Worm (Caenorhabditis elegans) whole organism, L1 larva: ENCODE data around the gene Y55F3AR.2.

Source experiments
- C04F5.9 ChIP-seq: sonication (generic microtip); optimal IDR thresholded peaks from 2 replicates; lab custom pipeline; 2016; ENCODE audit warnings: missing genetic modification characterization, missing compliant biosample characterization
- C16A3.4 ChIP-seq: fragments of 150-350 bp; optimal IDR thresholded peaks from 2 replicates; lab custom pipeline; 2014; ENCODE audit warnings: missing biosample characterization, missing genetic modification characterization
- aha-1 ChIP-seq: fragments of 150-350 bp; optimal IDR thresholded peaks from 2 replicates; lab custom pipeline; 2014; ENCODE audit warnings: missing biosample characterization, missing genetic modification characterization
- alr-1 ChIP-seq: fragments of 200-800 bp; sonication (Bioruptor generic); optimal IDR thresholded peaks from 2 replicates; lab custom pipeline; 2018; ENCODE audit warnings: borderline replicate concordance, mild to moderate bottlenecking, missing genetic modification characterization, missing compliant biosample characterization
- blmp-1 ChIP-seq: fragments of 150-350 bp; optimal IDR thresholded peaks from 2 replicates; lab custom pipeline; 2014; ENCODE audit warnings: missing biosample characterization, missing genetic modification characterization
- dpl-1 ChIP-seq, 3 experiments: fragments of 150-350 bp in 2 of 3; sonication (generic microtip) in 1 of 3; optimal IDR thresholded peaks; 2 replicates each; lab custom pipeline; 2014 to 2017; ENCODE audit warnings: missing biosample characterization in 3 of 3, missing genetic modification characterization in 3 of 3, missing genetic modification reagents in 3 of 3
- dsc-1 ChIP-seq: sonication (generic microtip); optimal IDR thresholded peaks from 2 replicates; lab custom pipeline; 2016; ENCODE audit warnings: mild to moderate bottlenecking, missing genetic modification characterization, missing compliant biosample characterization
- efl-1 ChIP-seq, 4 experiments: fragments of 150-350 bp; optimal IDR thresholded peaks in 3 of 4; peaks in 1 of 4; 1 replicate in 1 of 4; 2 replicates in 3 of 4; lab custom pipeline; 2014; ENCODE audit warnings: missing biosample characterization in 2 of 4, missing genetic modification characterization in 2 of 4, missing genetic modification reagents in 2 of 4
- efl-3 ChIP-seq: fragments of 200-800 bp; sonication (Bioruptor generic); optimal IDR thresholded peaks from 2 replicates; lab custom pipeline; 2018; ENCODE audit warnings: mild to moderate bottlenecking, missing genetic modification characterization, missing compliant biosample characterization
- egl-13 ChIP-seq: sonication (generic microtip); optimal IDR thresholded peaks from 2 replicates; lab custom pipeline; 2016; ENCODE audit warnings: missing genotype, missing genetic modification reagents, missing genetic modification characterization, missing compliant biosample characterization
- egl-27 ChIP-seq, 2 experiments: fragments of 150-350 bp in 1 of 2; sonication (generic microtip); optimal IDR thresholded peaks; 3 replicates each; lab custom pipeline; 2017 to 2018; ENCODE audit warnings: missing biosample characterization in 2 of 2, missing genetic modification characterization in 2 of 2, missing genetic modification reagents in 2 of 2
- elt-2 ChIP-seq: sonication (generic microtip); optimal IDR thresholded peaks from 2 replicates; lab custom pipeline; 2016; ENCODE audit warnings: missing genetic modification characterization, mild to moderate bottlenecking, inconsistent platforms, missing compliant biosample characterization, missing genetic modification reagents
- ets-5 ChIP-seq: fragments of 200-800 bp; sonication (Bioruptor generic); IDR thresholded peaks from 2 replicates; pipeline ENCODE4 v1.3.6; 2022; ENCODE audit warnings: missing genetic modification characterization, missing compliant biosample characterization
- fkh-10 ChIP-seq: sonication (generic microtip); optimal IDR thresholded peaks from 2 replicates; lab custom pipeline; 2017; ENCODE audit warnings: missing biosample characterization, missing genetic modification reagents, missing genetic modification characterization
- fos-1 ChIP-seq: fragments of 150-350 bp; optimal IDR thresholded peaks from 2 replicates; lab custom pipeline; 2014; ENCODE audit warnings: missing biosample characterization, missing genetic modification characterization
- isw-1 ChIP-seq: fragments of 200-800 bp; sonication (Bioruptor generic); IDR thresholded peaks from 2 replicates; pipeline ENCODE4 v1.3.6; 2022; ENCODE audit warnings: missing genetic modification characterization, missing compliant biosample characterization
- jun-1 ChIP-seq: fragments of 150-350 bp; optimal IDR thresholded peaks from 2 replicates; lab custom pipeline; 2014; ENCODE audit warnings: missing biosample characterization, missing genetic modification reagents, missing genetic modification characterization
- lin-13 ChIP-seq: fragments of 150-350 bp; optimal IDR thresholded peaks from 2 replicates; lab custom pipeline; 2014; ENCODE audit warnings: missing biosample characterization, missing genetic modification reagents, missing genetic modification characterization
- lir-3 ChIP-seq: sonication (generic microtip); optimal IDR thresholded peaks from 2 replicates; lab custom pipeline; 2016; ENCODE audit warnings: mild to moderate bottlenecking, missing genetic modification characterization, moderate library complexity, missing compliant biosample characterization; ENCODE audit not compliant: poor library complexity
- lsy-2 ChIP-seq, 2 experiments: fragments of 150-350 bp; optimal IDR thresholded peaks; 2 replicates each; lab custom pipeline; 2014; ENCODE audit warnings: missing biosample characterization in 2 of 2, missing genetic modification characterization in 2 of 2
- mab-9 ChIP-seq: fragments of 200-800 bp; sonication (Bioruptor generic); IDR thresholded peaks from 2 replicates; pipeline ENCODE4 v1.3.6; 2022; ENCODE audit warnings: missing genetic modification reagents, missing genetic modification characterization, missing compliant biosample characterization
- mdl-1 ChIP-seq, 2 experiments: fragments of 150-350 bp; optimal IDR thresholded peaks; 2 replicates each; lab custom pipeline; 2014 to 2017; ENCODE audit warnings: missing biosample characterization in 2 of 2, missing genetic modification characterization in 2 of 2, inconsistent platforms in 1 of 2
- mep-1 ChIP-seq: fragments of 150-350 bp; optimal IDR thresholded peaks from 2 replicates; lab custom pipeline; 2014; ENCODE audit warnings: missing biosample characterization, missing genetic modification characterization
- nhr-28 ChIP-seq: fragments of 150-350 bp; optimal IDR thresholded peaks from 2 replicates; lab custom pipeline; 2014; ENCODE audit warnings: missing biosample characterization, missing genetic modification characterization
- nhr-47 ChIP-seq: sonication (generic microtip); optimal IDR thresholded peaks from 2 replicates; lab custom pipeline; 2016; ENCODE audit warnings: mild to moderate bottlenecking, missing genetic modification characterization, moderate library complexity, missing compliant biosample characterization
- nhr-71 ChIP-seq: sonication (generic microtip); optimal IDR thresholded peaks from 2 replicates; lab custom pipeline; 2016; ENCODE audit warnings: mild to moderate bottlenecking, missing genetic modification characterization, moderate library complexity, missing compliant biosample characterization
- nhr-76 ChIP-seq: sonication (generic microtip); optimal IDR thresholded peaks from 2 replicates; lab custom pipeline; 2017; ENCODE audit warnings: missing biosample characterization, missing genetic modification characterization
- nhr-77 ChIP-seq: fragments of 150-350 bp; optimal IDR thresholded peaks from 2 replicates; lab custom pipeline; 2014; ENCODE audit warnings: missing biosample characterization, missing genetic modification characterization
- nhr-90 ChIP-seq: sonication (generic microtip); optimal IDR thresholded peaks from 2 replicates; lab custom pipeline; 2016; ENCODE audit warnings: mild to moderate bottlenecking, missing genetic modification characterization, missing compliant biosample characterization; ENCODE audit not compliant: poor library complexity
- pag-3 ChIP-seq: sonication (generic microtip); optimal IDR thresholded peaks from 2 replicates; lab custom pipeline; 2017; ENCODE audit warnings: missing genetic modification characterization, mild to moderate bottlenecking, missing compliant biosample characterization, antibody characterized with exemption, borderline replicate concordance; ENCODE audit not compliant: insufficient read depth
- pax-3 ChIP-seq: fragments of 200-800 bp; sonication (Bioruptor generic); optimal IDR thresholded peaks from 2 replicates; lab custom pipeline; 2018; ENCODE audit warnings: mild to moderate bottlenecking, missing genetic modification characterization, moderate library complexity, missing compliant biosample characterization
- rnt-1 ChIP-seq: sonication (generic microtip); optimal IDR thresholded peaks from 2 replicates; lab custom pipeline; 2016; ENCODE audit warnings: mild to moderate bottlenecking, missing genetic modification characterization, moderate library complexity, missing compliant biosample characterization
- skn-1 ChIP-seq: fragments of 150-350 bp; optimal IDR thresholded peaks from 2 replicates; lab custom pipeline; 2014; ENCODE audit warnings: missing biosample characterization, missing genetic modification characterization
- snu-23 ChIP-seq: sonication (generic microtip); optimal IDR thresholded peaks from 2 replicates; lab custom pipeline; 2016; ENCODE audit warnings: missing genetic modification characterization, missing compliant biosample characterization
- sox-4 ChIP-seq: sonication (generic microtip); optimal IDR thresholded peaks from 2 replicates; lab custom pipeline; 2016; ENCODE audit warnings: missing genetic modification characterization, missing compliant biosample characterization
- sptf-1 ChIP-seq: fragments of 150-350 bp; optimal IDR thresholded peaks from 2 replicates; lab custom pipeline; 2014; ENCODE audit warnings: missing biosample characterization, missing genetic modification characterization
- sup-37 ChIP-seq: fragments of 200-800 bp; sonication (Bioruptor generic); optimal IDR thresholded peaks from 2 replicates; lab custom pipeline; 2018; ENCODE audit warnings: mild to moderate bottlenecking, missing genetic modification characterization, missing compliant biosample characterization
- swsn-7 ChIP-seq: sonication (generic microtip); optimal IDR thresholded peaks from 2 replicates; lab custom pipeline; 2016; ENCODE audit warnings: missing genetic modification characterization, missing compliant biosample characterization
- unc-30 ChIP-seq: sonication (generic microtip); optimal IDR thresholded peaks from 2 replicates; lab custom pipeline; 2017; ENCODE audit warnings: missing biosample characterization, missing genetic modification characterization
- unc-86 ChIP-seq: sonication (generic microtip); optimal IDR thresholded peaks from 2 replicates; lab custom pipeline; 2016; ENCODE audit warnings: missing genetic modification characterization, missing compliant biosample characterization
- xbp-1 ChIP-seq: sonication (generic microtip); optimal IDR thresholded peaks from 2 replicates; lab custom pipeline; 2016; ENCODE audit warnings: missing genetic modification characterization, missing compliant biosample characterization
- zip-4 ChIP-seq: fragments of 200-800 bp; sonication (Bioruptor generic); optimal IDR thresholded peaks from 2 replicates; lab custom pipeline; 2018; ENCODE audit warnings: mild to moderate bottlenecking, missing genetic modification characterization, moderate library complexity, missing compliant biosample characterization
- ztf-4 ChIP-seq: fragments of 150-350 bp; optimal IDR thresholded peaks from 2 replicates; lab custom pipeline; 2014; ENCODE audit warnings: missing biosample characterization, missing genetic modification characterization

Gene Y55F3AR.2

DNA sequence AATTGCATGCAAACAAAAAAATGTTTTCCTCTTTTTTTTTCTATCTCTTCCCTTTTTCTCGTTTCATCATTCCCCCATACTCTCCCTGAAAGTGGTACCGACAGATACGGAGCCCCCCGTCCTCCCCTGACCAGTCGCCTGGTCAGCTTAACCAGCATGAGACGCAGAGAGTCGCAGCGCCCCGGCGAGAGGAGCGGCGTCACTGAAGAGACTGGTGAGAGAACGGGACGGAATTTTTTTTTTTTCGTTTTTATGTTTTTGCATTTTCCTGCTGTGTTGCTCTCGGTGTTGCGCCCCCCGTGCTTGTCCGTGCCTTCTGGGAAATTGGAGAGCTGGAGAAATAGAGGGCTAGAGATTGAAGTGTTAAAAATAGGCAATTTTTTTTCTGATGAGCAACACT is 24.0 kb upstream of the Y55F3AR.2 start (continued):
- TF ChIP-seq aha-1 (tag; lab: Kevin White, UChicago) = no peak
- no peak for TF ChIP-seq sptf-1 (tag; lab: Kevin White, UChicago)
- peak; percentile 35 for TF ChIP-seq dsc-1 (tag; lab: Kevin White, UChicago)
- peak; percentile 85 for TF ChIP-seq skn-1
- TF ChIP-seq xbp-1 (tag; lab: Kevin White, UChicago) = peak; percentile 53
- TF ChIP-seq alr-1 (tag; lab: Kevin White, UChicago) = no peak
- TF ChIP-seq unc-30 (tag; lab: Kevin White, UChicago) = peak; percentile 89
- TF ChIP-seq mep-1 (tag; lab: Kevin White, UChicago) = peak; percentile 62
- TF ChIP-seq nhr-28 (tag; lab: Kevin White, UChicago) = no peak
- TF ChIP-seq dpl-1 (GFP tag; optimal IDR thresholded peaks at IDR 0.05; lab: Kevin White, UChicago) = peak in 2 of 3 experiments; percentile 8 to 37
- TF ChIP-seq C16A3.4 (tag; lab: Kevin White, UChicago) = peak; percentile 34
- TF ChIP-seq nhr-76 = no peak
- TF ChIP-seq pax-3 (tag; lab: Kevin White, UChicago) = peak; percentile 61
- no peak for TF ChIP-seq sup-37 (GFP tag; lab: Kevin White, UChicago)
- no peak for TF ChIP-seq mab-9 (GFP tag; lab: Robert Waterston, UW)
- peak; percentile 58 for TF ChIP-seq isw-1 (GFP tag; lab: Robert Waterston, UW)
- TF ChIP-seq blmp-1 (tag; lab: Kevin White, UChicago) = peak; percentile 1
- TF ChIP-seq efl-3 (GFP tag; lab: Kevin White, UChicago) = no peak
- peak; percentile 46 for TF ChIP-seq C04F5.9 (tag; lab: Kevin White, UChicago)
- TF ChIP-seq nhr-71 (tag; lab: Kevin White, UChicago) = peak; percentile 87
- TF ChIP-seq egl-27 (tag; optimal IDR thresholded peaks at IDR 0.05; lab: Kevin White, UChicago) = peak; percentile 38 to 67
- TF ChIP-seq nhr-77 = peak; percentile 77
- no peak for TF ChIP-seq zip-4 (GFP tag; lab: Kevin White, UChicago)
- TF ChIP-seq sox-4 = peak; percentile 43
- TF ChIP-seq pag-3 (tag; lab: Kevin White, UChicago) = peak; percentile 22
- peak; percentile 85 for TF ChIP-seq nhr-47 (tag; lab: Kevin White, UChicago)
- TF ChIP-seq lin-13 (GFP tag; lab: Kevin White, UChicago) = peak; percentile 53
- TF ChIP-seq jun-1 (tag; lab: Kevin White, UChicago) = peak; percentile 91
- peak; percentile 90 for TF ChIP-seq unc-86
- peak; percentile 64 to 71 for TF ChIP-seq efl-1 (optimal IDR thresholded peaks at IDR 0.05; lab: Kevin White, UChicago)
- TF ChIP-seq efl-1 (GFP tag; optimal IDR thresholded peaks at IDR 0.05 in 1 of 2; lab: Kevin White, UChicago) = peak; percentile 35 to 93
- TF ChIP-seq ets-5 (GFP tag; lab: Robert Waterston, UW) = no peak
- peak; percentile 68 for TF ChIP-seq egl-13
- TF ChIP-seq swsn-7 (tag; lab: Kevin White, UChicago) = peak; percentile 88
- peak; percentile 85 for TF ChIP-seq ztf-4 (tag; lab: Kevin White, UChicago)
- peak in 1 of 2 experiments; percentile 64 for TF ChIP-seq mdl-1 (tag; optimal IDR thresholded peaks at IDR 0.05; lab: Kevin White, UChicago)
- peak; percentile 23 for TF ChIP-seq elt-2 (tag; lab: Kevin White, UChicago)
- TF ChIP-seq snu-23 = peak; percentile 71
- peak; percentile 97 for TF ChIP-seq fkh-10 (GFP tag; lab: Kevin White, UChicago)
- TF ChIP-seq rnt-1 (tag; lab: Kevin White, UChicago) = peak; percentile 71
- TF ChIP-seq lsy-2 (tag; optimal IDR thresholded peaks at IDR 0.05; lab: Kevin White, UChicago) = peak; percentile 73 to 83
- TF ChIP-seq lir-3 (tag; lab: Kevin White, UChicago) = peak; percentile 25
- peak; percentile 73 for TF ChIP-seq fos-1 (tag; lab: Kevin White, UChicago)
- TF ChIP-seq nhr-90 (tag; lab: Kevin White, UChicago) = no peak
